Fruit fly (Drosophila melanogaster) whole organism, embryonic: ENCODE data around the gene CG13117.

ENCODE experiments used
- Asciz ChIP-seq: fragments of 200-800 bp; sonication (Bioruptor generic); optimal IDR thresholded peaks from 2 replicates; lab custom pipeline; 2017; ENCODE audit warnings: missing biosample characterization, mild to moderate bottlenecking, missing genetic modification characterization, missing genetic modification reagents
- Blimp-1 ChIP-seq: fragments of 200-800 bp; sonication (Bioruptor generic); optimal IDR thresholded peaks from 3 replicates; lab custom pipeline; 2018; ENCODE audit warnings: missing biosample characterization, missing genetic modification characterization, mild to moderate bottlenecking, moderate library complexity, missing genetic modification reagents
- Bteb2 ChIP-seq: fragments of 200-800 bp; sonication (Bioruptor generic); optimal IDR thresholded peaks from 2 replicates; lab custom pipeline; 2016; ENCODE audit warnings: missing biosample characterization, missing genetic modification characterization
- C15 ChIP-seq: fragments of 200-800 bp; sonication (Bioruptor generic); IDR thresholded peaks from 3 replicates; pipeline ENCODE4 v1.3.6; 2022; ENCODE audit warnings: missing biosample characterization, missing genetic modification characterization
- CG11560 ChIP-seq: fragments of 200-800 bp; sonication (Bioruptor generic); IDR thresholded peaks from 3 replicates; pipeline ENCODE4 v1.3.6; 2022; ENCODE audit warnings: missing biosample characterization, missing genetic modification characterization
- CG12299 ChIP-seq: fragments of 200-800 bp; sonication (Bioruptor generic); optimal IDR thresholded peaks from 2 replicates; lab custom pipeline; 2018; ENCODE audit warnings: missing biosample characterization, mild to moderate bottlenecking, missing genetic modification characterization
- CG13894 ChIP-seq: fragments of 200-800 bp; sonication (Bioruptor generic); optimal IDR thresholded peaks from 3 replicates; lab custom pipeline; 2018; ENCODE audit warnings: missing biosample characterization, mild to moderate bottlenecking, missing genetic modification characterization, moderate library complexity
- CG15011 ChIP-seq: fragments of 200-800 bp; sonication (Bioruptor generic); optimal IDR thresholded peaks from 3 replicates; lab custom pipeline; 2018; ENCODE audit warnings: missing biosample characterization, mild to moderate bottlenecking, missing genetic modification characterization
- CG17612 ChIP-seq: fragments of 200-800 bp; sonication (Bioruptor generic); IDR thresholded peaks from 2 replicates; pipeline ENCODE4 v1.3.6; 2022; ENCODE audit warnings: missing biosample characterization, missing genetic modification characterization
- CG18599 ChIP-seq: fragments of 200-800 bp; sonication (Bioruptor generic); optimal IDR thresholded peaks from 3 replicates; lab custom pipeline; 2017; ENCODE audit warnings: missing biosample characterization, missing genetic modification characterization, mild to moderate bottlenecking, moderate library complexity, missing genetic modification reagents
- CG30403 ChIP-seq: fragments of 200-800 bp; sonication (Bioruptor generic); optimal IDR thresholded peaks from 3 replicates; lab custom pipeline; 2016; ENCODE audit warnings: missing biosample characterization, missing genetic modification characterization
- CG31441 ChIP-seq: fragments of 200-800 bp; sonication (Bioruptor generic); IDR thresholded peaks from 2 replicates; pipeline ENCODE4 v1.3.6; 2022; ENCODE audit warnings: missing biosample characterization, missing genetic modification characterization
- CG3163 ChIP-seq: fragments of 200-800 bp; sonication (Bioruptor generic); optimal IDR thresholded peaks from 3 replicates; lab custom pipeline; 2016; ENCODE audit warnings: missing biosample characterization, missing genetic modification characterization
- CG3281 ChIP-seq: fragments of 200-800 bp; sonication (Bioruptor generic); optimal IDR thresholded peaks from 3 replicates; lab custom pipeline; 2017; ENCODE audit warnings: missing biosample characterization, mild to moderate bottlenecking, missing genetic modification characterization
- CG5953 ChIP-seq: fragments of 200-800 bp; sonication (Bioruptor generic); IDR thresholded peaks from 2 replicates; pipeline ENCODE4 v1.3.6; 2022; ENCODE audit warnings: missing biosample characterization, missing genetic modification characterization
- CG7556 ChIP-seq: fragments of 200-800 bp; sonication (Bioruptor generic); optimal IDR thresholded peaks from 2 replicates; lab custom pipeline; 2017; ENCODE audit warnings: missing biosample characterization, mild to moderate bottlenecking, missing genetic modification characterization
- CG8089 ChIP-seq: fragments of 200-800 bp; sonication (Bioruptor generic); optimal IDR thresholded peaks from 3 replicates; lab custom pipeline; 2016; ENCODE audit warnings: missing biosample characterization, missing genetic modification characterization
- CG8478 ChIP-seq: fragments of >200 bp; optimal IDR thresholded peaks from 2 replicates; lab custom pipeline; 2018
- CG9876 ChIP-seq: fragments of 200-800 bp; sonication (Bioruptor generic); optimal IDR thresholded peaks from 2 replicates; lab custom pipeline; 2016; ENCODE audit warnings: missing biosample characterization, missing genetic modification characterization
- Doc2 ChIP-seq: fragments of 200-800 bp; sonication (Bioruptor generic); IDR thresholded peaks from 2 replicates; pipeline ENCODE4 v1.3.6; 2022; ENCODE audit warnings: missing biosample characterization, missing genetic modification characterization
- Elba2 ChIP-seq: fragments of 200-800 bp; sonication (Bioruptor generic); optimal IDR thresholded peaks from 3 replicates; lab custom pipeline; 2016; ENCODE audit warnings: missing biosample characterization, missing genetic modification characterization
- GATAe ChIP-seq: fragments of 200-800 bp; sonication (Bioruptor generic); conservative IDR thresholded peaks from 2 replicates; pipeline ENCODE4 v1.3.6; 2022; ENCODE audit warnings: missing biosample characterization, missing genetic modification characterization
- HLHmδ ChIP-seq: fragments of 200-800 bp; sonication (Bioruptor generic); optimal IDR thresholded peaks from 2 replicates; lab custom pipeline; 2018; ENCODE audit warnings: missing biosample characterization, mild to moderate bottlenecking, missing genetic modification characterization, moderate library complexity
- HmgD ChIP-seq: fragments of 200-800 bp; sonication (Bioruptor generic); optimal IDR thresholded peaks from 3 replicates; lab custom pipeline; 2016; ENCODE audit warnings: missing biosample characterization, missing genetic modification characterization
- Hmx ChIP-seq: fragments of 200-800 bp; sonication (Bioruptor generic); optimal IDR thresholded peaks from 2 replicates; lab custom pipeline; 2016; ENCODE audit warnings: missing biosample characterization, missing genetic modification characterization
- MTF-1 ChIP-seq: fragments of 200-800 bp; sonication (Bioruptor generic); optimal IDR thresholded peaks from 2 replicates; lab custom pipeline; 2018; ENCODE audit warnings: missing biosample characterization, mild to moderate bottlenecking, missing genetic modification characterization, borderline replicate concordance
- Six4 ChIP-seq: fragments of 200-800 bp; sonication (Bioruptor generic); optimal IDR thresholded peaks from 2 replicates; lab custom pipeline; 2016; ENCODE audit warnings: missing biosample characterization, missing genetic modification characterization
- Spps ChIP-seq: fragments of 200-800 bp; sonication (Bioruptor generic); optimal IDR thresholded peaks from 2 replicates; lab custom pipeline; 2018; ENCODE audit warnings: missing biosample characterization, mild to moderate bottlenecking, missing genetic modification characterization
- Sry-β ChIP-seq: fragments of 200-800 bp; sonication (Bioruptor generic); optimal IDR thresholded peaks from 2 replicates; lab custom pipeline; 2018; ENCODE audit warnings: missing biosample characterization, mild to moderate bottlenecking, missing genetic modification characterization, moderate library complexity
- Ssrp ChIP-seq: fragments of 200-800 bp; sonication (Bioruptor generic); optimal IDR thresholded peaks from 2 replicates; lab custom pipeline; 2018; ENCODE audit warnings: missing biosample characterization, mild to moderate bottlenecking, missing genetic modification characterization, moderate library complexity
- ab ChIP-seq: fragments of 200-800 bp; sonication (Bioruptor generic); optimal IDR thresholded peaks from 2 replicates; lab custom pipeline; 2016; ENCODE audit warnings: missing biosample characterization, missing genetic modification characterization
- al ChIP-seq: fragments of 200-800 bp; sonication (Bioruptor generic); IDR thresholded peaks from 2 replicates; pipeline ENCODE4 v1.3.6; 2022; ENCODE audit warnings: missing biosample characterization, missing genetic modification characterization
- ase ChIP-seq: fragments of 200-800 bp; sonication (Bioruptor generic); IDR thresholded peaks from 3 replicates; pipeline ENCODE4 v1.3.6; 2022; ENCODE audit warnings: missing biosample characterization, missing genetic modification characterization
- bowl ChIP-seq: fragments of 200-800 bp; sonication (Bioruptor generic); IDR thresholded peaks from 2 replicates; pipeline ENCODE4 v1.3.6; 2022; ENCODE audit warnings: missing biosample characterization, missing genetic modification characterization
- btn ChIP-seq: fragments of 200-800 bp; sonication (Bioruptor generic); optimal IDR thresholded peaks from 2 replicates; lab custom pipeline; 2016; ENCODE audit warnings: missing biosample characterization, missing genetic modification characterization
- cato ChIP-seq: fragments of 200-800 bp; sonication (Bioruptor generic); optimal IDR thresholded peaks from 2 replicates; lab custom pipeline; 2016; ENCODE audit warnings: missing biosample characterization, missing genetic modification characterization, borderline replicate concordance
- crc ChIP-seq: fragments of 200-800 bp; sonication (Bioruptor generic); optimal IDR thresholded peaks from 2 replicates; lab custom pipeline; 2016; ENCODE audit warnings: missing biosample characterization, missing genetic modification characterization
- fd64A ChIP-seq: fragments of 200-800 bp; sonication (Bioruptor generic); optimal IDR thresholded peaks from 3 replicates; lab custom pipeline; 2018; ENCODE audit warnings: missing biosample characterization, mild to moderate bottlenecking, missing genetic modification characterization
- gsb ChIP-seq: fragments of 200-800 bp; sonication (Bioruptor generic); IDR thresholded peaks from 2 replicates; pipeline ENCODE4 v1.3.6; 2022; ENCODE audit warnings: missing biosample characterization, missing genetic modification characterization
- ken ChIP-seq: fragments of 200-800 bp; sonication (Bioruptor generic); IDR thresholded peaks from 3 replicates; pipeline ENCODE4 v1.3.6; 2022; ENCODE audit warnings: missing biosample characterization, missing genetic modification characterization
- mld ChIP-seq: fragments of 200-800 bp; sonication (Bioruptor generic); IDR thresholded peaks from 3 replicates; pipeline ENCODE4 v1.3.6; 2022; ENCODE audit warnings: missing biosample characterization, missing genetic modification characterization; ENCODE audit not compliant: partially characterized antibody
- odd ChIP-seq: fragments of 200-800 bp; sonication (Bioruptor generic); optimal IDR thresholded peaks from 2 replicates; lab custom pipeline; 2017; ENCODE audit warnings: missing biosample characterization, mild to moderate bottlenecking, missing genetic modification characterization
- pfk ChIP-seq: fragments of 200-800 bp; sonication (Bioruptor generic); optimal IDR thresholded peaks from 2 replicates; lab custom pipeline; 2018; ENCODE audit warnings: missing biosample characterization, mild to moderate bottlenecking, missing genetic modification characterization, moderate library complexity
- repo ChIP-seq: fragments of 200-800 bp; sonication (Bioruptor generic); optimal IDR thresholded peaks from 2 replicates; lab custom pipeline; 2016; ENCODE audit warnings: missing biosample characterization, missing genetic modification characterization
- tio ChIP-seq: fragments of 200-800 bp; sonication (Bioruptor generic); optimal IDR thresholded peaks from 2 replicates; lab custom pipeline; 2017; ENCODE audit warnings: missing biosample characterization, missing genetic modification characterization, inconsistent platforms
- trh ChIP-seq: fragments of 200-800 bp; sonication (Bioruptor generic); optimal IDR thresholded peaks from 2 replicates; lab custom pipeline; 2016; ENCODE audit warnings: missing biosample characterization, missing genetic modification characterization
- wdn ChIP-seq: fragments of 200-800 bp; sonication (Bioruptor generic); IDR thresholded peaks from 2 replicates; pipeline ENCODE4 v1.3.6; 2022; ENCODE audit warnings: missing biosample characterization, missing genetic modification characterization
- yki ChIP-seq: fragments of >200 bp; optimal IDR thresholded peaks from 3 replicates; lab custom pipeline; 2018
- zfh2 ChIP-seq: fragments of 200-800 bp; sonication (Bioruptor generic); optimal IDR thresholded peaks from 2 replicates; lab custom pipeline; 2016; ENCODE audit warnings: missing biosample characterization, missing genetic modification characterization

The CG13117 gene

dm6 chr2L:9757990-9758814, 21.8 kb downstream of the CG13117 start, which contains the start of gene zf30C (continued):
- TF ChIP-seq CG8089 (GFP tag; lab: Kevin White, UChicago), result peak; percentile 78
- peak; percentile 10 for TF ChIP-seq Elba2 (GFP tag; lab: Kevin White, UChicago)
- TF ChIP-seq cato, result peak; percentile 61
- TF ChIP-seq CG13894 (tag; lab: Kevin White, UChicago), result peak; percentile 58
- TF ChIP-seq bowl, result peak; percentile 39; the same call in 1 of the 2 replicates
- peak; percentile 18 for TF ChIP-seq odd (GFP tag; lab: Kevin White, UChicago)
- TF ChIP-seq yki (lab: Kevin White, UChicago), result no peak
- TF ChIP-seq CG7556, result peak; percentile 71
- peak; percentile 54; the same call in 1 of the 3 replicates for TF ChIP-seq CG11560 (tag; lab: Robert Waterston, UW)
- peak; percentile 79 for TF ChIP-seq CG3163 (GFP tag; lab: Kevin White, UChicago)
- TF ChIP-seq CG5953 (GFP tag; lab: Robert Waterston, UW), result peak; percentile 35; the same call in 1 of the 2 replicates
- peak; percentile 16 for TF ChIP-seq btn (GFP tag; lab: Kevin White, UChicago)
- TF ChIP-seq Six4 (GFP tag; lab: Kevin White, UChicago), result peak; percentile 79
- peak; percentile 93 for TF ChIP-seq CG30403
- peak; percentile 17 for TF ChIP-seq fd64A (GFP tag; lab: Kevin White, UChicago)
- no peak for TF ChIP-seq HLHmδ (GFP tag; lab: Kevin White, UChicago)
- TF ChIP-seq CG12299 (tag; lab: Kevin White, UChicago), result peak; percentile 72
- TF ChIP-seq CG3281 (GFP tag; lab: Kevin White, UChicago), result peak; percentile 77
- peak; percentile 90 for TF ChIP-seq ken (GFP tag; lab: Robert Waterston, UW)
- TF ChIP-seq mld (GFP tag; lab: Robert Waterston, UW), result no peak
- TF ChIP-seq pfk, result peak; percentile 20
- no peak for TF ChIP-seq CG8478
- peak; percentile 82 for TF ChIP-seq al (GFP tag; lab: Robert Waterston, UW)
- peak; percentile 78 for TF ChIP-seq crc
- peak; percentile 68 for TF ChIP-seq Blimp-1 (GFP tag; lab: Kevin White, UChicago)
- TF ChIP-seq Doc2 (GFP tag; lab: Robert Waterston, UW), result 0 out of 2 replicates have a peak, but pooled peaks have one; percentile 53
- peak; percentile 77 for TF ChIP-seq ase (GFP tag; lab: Robert Waterston, UW)
- peak; percentile 72 for TF ChIP-seq MTF-1 (GFP tag; lab: Kevin White, UChicago)
- TF ChIP-seq Asciz, result peak; percentile 50
- no peak for TF ChIP-seq GATAe (GFP tag; lab: Robert Waterston, UW)
- TF ChIP-seq HmgD (GFP tag; lab: Kevin White, UChicago), result peak; percentile 90
- no peak for TF ChIP-seq tio (GFP tag; lab: Kevin White, UChicago)
- peak; percentile 28 for TF ChIP-seq Sry-β (GFP tag; lab: Kevin White, UChicago)
- peak; percentile 5 for TF ChIP-seq Spps (tag; lab: Kevin White, UChicago)
- TF ChIP-seq CG31441, result peak; percentile 44
- peak; percentile 85 for TF ChIP-seq CG18599 (GFP tag; lab: Kevin White, UChicago)
- peak; percentile 70 for TF ChIP-seq gsb (GFP tag; lab: Robert Waterston, UW)
- TF ChIP-seq CG9876 (GFP tag; lab: Kevin White, UChicago), result peak; percentile 85
- TF ChIP-seq Hmx (GFP tag; lab: Kevin White, UChicago), result peak; percentile 67
- peak; percentile 76 for TF ChIP-seq Ssrp (tag; lab: Kevin White, UChicago)
- peak; percentile 66 for TF ChIP-seq trh (GFP tag; lab: Kevin White, UChicago)
- peak; percentile 84 for TF ChIP-seq ab (GFP tag; lab: Kevin White, UChicago)
- TF ChIP-seq C15 (GFP tag; lab: Robert Waterston, UW), result peak; percentile 67; the same call in 1 of the 3 replicates
- TF ChIP-seq repo (GFP tag; lab: Kevin White, UChicago), result peak; percentile 91
- TF ChIP-seq wdn (GFP tag; lab: Robert Waterston, UW), result peak; percentile 48; the same call in 1 of the 2 replicates
- peak; percentile 95 for TF ChIP-seq zfh2
- peak; percentile 85 for TF ChIP-seq Bteb2
- 0 out of 2 replicates have a peak, but pooled peaks have one; percentile 18 for TF ChIP-seq CG17612 (GFP tag; lab: Robert Waterston, UW)
- TF ChIP-seq CG15011 (GFP tag; lab: Kevin White, UChicago), result peak; percentile 26
